Worm (Caenorhabditis elegans): ENCODE results near the gene sna-2.

DNA sequence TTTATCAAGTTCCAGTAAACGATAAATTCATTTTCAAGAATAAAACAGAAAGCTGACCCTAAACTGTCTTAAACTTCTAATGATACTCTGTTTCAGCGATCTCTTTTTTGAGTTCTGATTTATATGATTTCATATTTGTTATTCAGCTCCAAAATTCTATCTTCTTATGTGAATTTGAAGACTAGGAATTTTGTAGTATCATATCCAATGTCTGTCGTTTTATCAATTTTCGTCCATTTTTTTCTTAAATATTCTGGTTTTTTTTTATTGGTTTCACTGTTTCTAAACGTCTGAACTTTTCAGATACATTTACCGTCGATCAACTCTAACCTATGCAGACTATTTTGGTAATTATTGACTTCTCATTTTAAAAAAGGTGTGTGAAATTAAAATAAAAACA, 52.5 kb downstream of the sna-2 start, which contains the start of the genes nhr-138 and C28D4.18:
- TF ChIP-seq lin-15B (tag; optimal IDR thresholded peaks at IDR 0.05) (no peak), skn-1 (tag; optimal IDR thresholded peaks at IDR 0.05) (no peak), ceh-82 (tag; optimal IDR thresholded peaks at IDR 0.05) (no peak), Y105C5A.15 (GFP tag; IDR thresholded peaks at IDR 0.05) (no peak), lim-7 (GFP tag; IDR thresholded peaks at IDR 0.05) (no peak)
